Worm (Caenorhabditis elegans) whole organism, L4/young adult: ENCODE data around the gene ZK1290.1.
A peak's percentile ranks its signal among the peaks of the same experiment; 100 is the strongest.

ENCODE experiments used
- W03F9.2 ChIP-seq: fragments of 150-350 bp; optimal IDR thresholded peaks from 2 replicates; lab custom pipeline; 2014; ENCODE audit warnings: missing biosample characterization, missing genetic modification characterization
- dao-5 ChIP-seq: sonication (generic microtip); optimal IDR thresholded peaks from 2 replicates; lab custom pipeline; 2016; ENCODE audit warnings: missing genotype, missing genetic modification characterization, moderate library complexity, missing compliant biosample characterization
- him-1 ChIP-seq: sonication (generic microtip); optimal IDR thresholded peaks from 2 replicates; lab custom pipeline; 2016; ENCODE audit warnings: missing genotype, missing genetic modification reagents, missing genetic modification characterization, missing compliant biosample characterization

The ZK1290.1 gene

DNA sequence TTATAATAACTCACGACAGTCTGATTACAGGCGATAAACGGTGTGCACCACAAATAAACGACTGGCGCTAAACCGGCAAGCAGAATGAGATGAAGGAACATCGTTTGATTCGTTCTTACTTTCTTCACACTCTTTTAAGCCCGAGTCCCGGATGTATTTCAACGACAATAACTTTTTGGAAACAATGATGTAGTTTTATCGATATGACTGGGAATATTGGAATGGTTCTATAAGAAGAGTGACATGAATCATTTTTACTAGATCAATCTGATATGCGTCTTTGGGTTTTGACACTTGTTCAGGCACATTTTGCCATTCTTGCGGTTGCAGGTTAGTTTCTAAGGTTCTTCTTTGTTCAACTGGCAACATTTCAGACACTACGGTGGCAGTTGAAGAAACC lies at the start of gene ZK1290.1, which contains the start of gene ZK1290.11:
Gene ZK1290.1 (plus strand): TSS at position 271 of the 400 bp plus-strand sequence.
Gene ZK1290.11 (minus strand): TSS at position 101 of the 400 bp plus-strand sequence.
- TF ChIP-seq him-1 (tag; lab: Kevin White, UChicago) (no peak), dao-5 (tag; lab: Kevin White, UChicago) (no peak), W03F9.2 (tag; lab: Kevin White, UChicago) (no peak)

DNA sequence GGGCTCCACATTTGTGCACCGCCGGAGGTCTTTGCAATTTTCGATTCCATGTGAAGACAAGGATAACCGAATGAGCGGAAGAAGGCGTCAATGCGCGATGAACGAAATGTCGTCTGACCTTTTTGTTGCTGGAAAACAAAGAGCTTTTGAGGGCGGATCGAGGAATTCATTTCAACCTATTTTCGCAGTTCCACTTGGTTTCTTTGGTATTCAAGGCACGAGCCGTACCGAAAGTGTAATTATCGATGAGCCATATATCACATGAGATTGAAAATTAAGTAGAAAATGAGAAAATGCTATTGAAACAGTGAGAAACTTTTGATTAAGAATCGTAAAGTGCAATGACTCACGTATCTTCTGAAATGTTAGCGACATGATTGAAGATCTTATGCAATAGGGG lies 42.3 kb upstream of the ZK1290.1 start, which contains the start of gene glb-9:
Gene glb-9 (minus strand): TSS at position 101 of the 400 bp plus-strand sequence.
- TF ChIP-seq him-1 (tag; lab: Kevin White, UChicago) = no peak
- TF ChIP-seq dao-5 (tag; lab: Kevin White, UChicago) = no peak
- no peak for TF ChIP-seq W03F9.2 (tag; lab: Kevin White, UChicago)

DNA sequence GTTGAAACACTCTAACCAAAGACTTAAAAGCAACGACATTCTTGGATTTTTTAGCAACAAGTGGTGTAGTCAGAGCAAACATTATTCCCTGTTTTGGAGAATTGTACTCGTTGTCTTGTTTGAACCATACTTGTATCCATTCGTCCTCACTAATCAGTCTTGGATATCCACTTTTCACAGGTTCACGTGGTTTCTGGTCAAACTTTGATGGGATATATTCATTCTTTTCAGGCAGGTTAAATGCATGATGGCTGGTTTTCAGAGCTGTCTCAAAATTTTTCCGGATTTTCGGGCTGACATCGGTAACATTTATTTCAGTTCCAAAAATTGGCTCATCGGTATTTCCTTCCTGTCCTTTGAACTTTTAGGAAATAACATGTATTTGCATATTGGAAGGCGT lies 40.1 kb upstream of the ZK1290.1 start:
- no peak for TF ChIP-seq him-1 (tag; lab: Kevin White, UChicago)

ce11 chrII:7523281-7523680 lies 38.3 kb upstream of the ZK1290.1 start, which contains the start of gene ZK1290.15:
Gene ZK1290.15, plus strand, starts transcription at chrII:7523581.
- no peak for TF ChIP-seq dao-5 (tag; lab: Kevin White, UChicago)
- TF ChIP-seq W03F9.2 (tag; lab: Kevin White, UChicago) = no peak
- no peak for TF ChIP-seq him-1 (tag; lab: Kevin White, UChicago)

DNA sequence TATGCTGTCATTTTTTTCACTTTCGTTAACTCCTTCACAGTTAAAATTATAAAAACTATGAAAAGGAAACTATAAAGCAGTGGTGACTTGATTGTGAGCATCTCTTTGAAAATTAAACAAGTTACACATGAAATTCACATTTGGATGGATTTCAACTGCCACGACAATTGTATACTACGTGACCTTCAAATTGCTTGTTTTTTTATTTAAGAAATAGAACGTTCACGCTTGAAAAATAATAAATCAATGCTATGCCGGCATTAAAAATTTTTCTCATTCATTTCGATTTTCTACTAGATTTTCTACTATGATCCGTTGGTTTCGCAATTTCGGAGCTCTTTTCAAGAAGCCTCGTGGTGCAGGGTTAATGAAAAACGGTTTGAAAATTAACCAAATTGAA lies 36.1 kb upstream of the ZK1290.1 start, which contains the start of the genes ZK1290.7 and rnh-1.1:
Gene ZK1290.7 (minus strand): TSS at position 101 of the 400 bp plus-strand sequence.
Gene rnh-1.1 (plus strand): TSS at position 281 of the 400 bp plus-strand sequence.
- TF ChIP-seq dao-5 (tag; lab: Kevin White, UChicago) (no peak), W03F9.2 (tag; lab: Kevin White, UChicago) (no peak), him-1 (tag; lab: Kevin White, UChicago) (no peak)

- no peak for TF ChIP-seq him-1 (tag; lab: Kevin White, UChicago)
- no peak for TF ChIP-seq dao-5 (tag; lab: Kevin White, UChicago)
- TF ChIP-seq W03F9.2 (tag; lab: Kevin White, UChicago) = no peak
Measured at ce11 chrII:7528210-7528609, 33.4 kb upstream of the ZK1290.1 start.

ce11 chrII:7529078-7529683 lies 32.4 kb upstream of the ZK1290.1 start, which contains the start of gene ZK1290.5:
Gene ZK1290.5, plus strand, starts transcription at chrII:7529643.
- TF ChIP-seq dao-5 (tag; lab: Kevin White, UChicago) = no peak
- TF ChIP-seq W03F9.2 (tag; lab: Kevin White, UChicago) = peak; percentile 88

DNA sequence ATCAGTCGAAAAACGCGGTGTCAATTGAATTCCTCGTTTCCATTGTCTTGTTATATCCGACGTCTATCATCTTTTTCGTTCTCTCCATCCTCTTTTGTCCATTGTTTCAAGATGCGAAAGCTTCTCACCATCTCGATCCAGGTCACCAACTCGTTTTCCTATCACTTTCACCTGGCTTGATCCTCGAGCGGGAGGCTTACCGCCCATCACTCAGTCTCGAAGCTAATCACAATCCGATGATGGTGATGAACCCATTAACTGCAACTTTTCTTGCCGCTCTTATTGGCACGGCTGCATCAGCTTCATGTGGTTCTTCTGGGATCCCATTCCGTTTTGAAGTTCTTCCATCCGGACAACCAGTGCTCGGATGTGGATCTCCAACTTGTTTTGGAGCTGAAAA lies 30.6 kb upstream of the ZK1290.1 start, which contains the start of gene wrt-1:
Gene wrt-1 (plus strand): TSS at position 53 of the 400 bp plus-strand sequence.
- TF ChIP-seq W03F9.2 (tag; lab: Kevin White, UChicago) (no peak), him-1 (tag; lab: Kevin White, UChicago) (no peak), dao-5 (tag; lab: Kevin White, UChicago) (no peak)

DNA sequence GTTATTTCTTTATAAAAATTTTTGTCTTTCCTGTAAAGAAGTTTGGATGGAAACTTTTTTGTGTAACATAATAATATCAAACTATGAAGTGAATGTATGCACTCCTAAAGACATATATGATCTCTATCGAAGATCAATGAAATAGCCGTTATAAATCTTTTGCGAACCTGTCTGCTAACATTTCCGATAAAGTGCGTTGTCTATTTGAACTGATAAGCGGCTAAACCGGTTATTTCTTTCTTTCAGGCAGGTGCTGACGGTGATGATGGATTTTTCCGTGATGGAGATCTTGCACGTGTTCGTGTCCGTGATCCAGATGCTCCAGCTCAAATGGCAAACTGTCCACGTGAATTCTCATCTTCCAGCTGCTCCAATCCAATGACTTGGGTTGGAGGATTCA lies 30.1 kb upstream of the ZK1290.1 start:
- TF ChIP-seq W03F9.2 (tag; lab: Kevin White, UChicago) (no peak), him-1 (tag; lab: Kevin White, UChicago) (no peak), dao-5 (tag; lab: Kevin White, UChicago) (no peak)

- TF ChIP-seq him-1 (tag; lab: Kevin White, UChicago) (no peak), dao-5 (tag; lab: Kevin White, UChicago) (no peak), W03F9.2 (tag; lab: Kevin White, UChicago) (no peak)
Measured at ce11 chrII:7534369-7534768, 27.2 kb upstream of the ZK1290.1 start, which contains the start of gene wrt-10. Gene wrt-10, minus strand, starts transcription at chrII:7534563.

- TF ChIP-seq dao-5 (tag; lab: Kevin White, UChicago) (no peak), W03F9.2 (tag; lab: Kevin White, UChicago) (no peak)
Measured at ce11 chrII:7534934-7535333, 26.6 kb upstream of the ZK1290.1 start, which contains the start of gene ZK1290.13. Gene ZK1290.13, plus strand, starts transcription at chrII:7535006.

- no peak for TF ChIP-seq him-1 (tag; lab: Kevin White, UChicago)
- no peak for TF ChIP-seq W03F9.2 (tag; lab: Kevin White, UChicago)
- TF ChIP-seq dao-5 (tag; lab: Kevin White, UChicago) = no peak
Measured at ce11 chrII:7537603-7538230, 23.8 kb upstream of the ZK1290.1 start, which contains the start of gene nfi-1. Gene nfi-1, plus strand, starts transcription at chrII:7538180.

- no peak for TF ChIP-seq W03F9.2 (tag; lab: Kevin White, UChicago)
- no peak for TF ChIP-seq dao-5 (tag; lab: Kevin White, UChicago)
- no peak for TF ChIP-seq him-1 (tag; lab: Kevin White, UChicago)
Measured at ce11 chrII:7542952-7543351, 18.6 kb upstream of the ZK1290.1 start.
